Worm (Caenorhabditis elegans): ENCODE measurements around the gene lst-2.

Gene lst-2

ce11 chrX:4402854-4403253, 19.7 kb upstream of the lst-2 start, which contains the start of gene D1079.1:
Gene D1079.1, plus strand, starts transcription at chrX:4403154.
- no peak for TF ChIP-seq pha-4 (tag; optimal IDR thresholded peaks at IDR 0.05)
- TF ChIP-seq lin-13 (tag; optimal IDR thresholded peaks at IDR 0.05), result no peak
- TF ChIP-seq nhr-2 (tag; optimal IDR thresholded peaks at IDR 0.05), result no peak
- TF ChIP-seq nhr-12 (tag; optimal IDR thresholded peaks at IDR 0.05), result no peak
- TF ChIP-seq ztf-11 (tag; optimal IDR thresholded peaks at IDR 0.05), result no peak
- no peak for TF ChIP-seq nhr-28 (tag; optimal IDR thresholded peaks at IDR 0.05)
- TF ChIP-seq blmp-1 (tag; optimal IDR thresholded peaks at IDR 0.05), result no peak
- no peak for TF ChIP-seq snpc-4 (tag; optimal IDR thresholded peaks at IDR 0.05)
- no peak for TF ChIP-seq ham-2 (GFP tag; optimal IDR thresholded peaks at IDR 0.05)
- TF ChIP-seq ces-1 (GFP tag; optimal IDR thresholded peaks at IDR 0.05), result no peak
- TF ChIP-seq M03D4.4 (tag; optimal IDR thresholded peaks at IDR 0.05), result no peak
- no peak for TF ChIP-seq drap-1 (GFP tag; optimal IDR thresholded peaks at IDR 0.05)
- TF ChIP-seq mep-1 (tag; optimal IDR thresholded peaks at IDR 0.05), result no peak
- no peak for TF ChIP-seq sem-2 (GFP tag; optimal IDR thresholded peaks at IDR 0.05)
- TF ChIP-seq zip-8 (tag; optimal IDR thresholded peaks at IDR 0.05), result no peak
- TF ChIP-seq flh-1 (GFP tag; optimal IDR thresholded peaks at IDR 0.05), result no peak
- no peak for TF ChIP-seq nhr-76 (tag; optimal IDR thresholded peaks at IDR 0.05)
- TF ChIP-seq sptf-1 (tag; optimal IDR thresholded peaks at IDR 0.05), result no peak
- TF ChIP-seq unc-120 (tag; optimal IDR thresholded peaks at IDR 0.05; ENCODE audit: poor library complexity, severe bottlenecking), result no peak
- no peak for TF ChIP-seq unc-62 (GFP tag; optimal IDR thresholded peaks at IDR 0.05)

DNA sequence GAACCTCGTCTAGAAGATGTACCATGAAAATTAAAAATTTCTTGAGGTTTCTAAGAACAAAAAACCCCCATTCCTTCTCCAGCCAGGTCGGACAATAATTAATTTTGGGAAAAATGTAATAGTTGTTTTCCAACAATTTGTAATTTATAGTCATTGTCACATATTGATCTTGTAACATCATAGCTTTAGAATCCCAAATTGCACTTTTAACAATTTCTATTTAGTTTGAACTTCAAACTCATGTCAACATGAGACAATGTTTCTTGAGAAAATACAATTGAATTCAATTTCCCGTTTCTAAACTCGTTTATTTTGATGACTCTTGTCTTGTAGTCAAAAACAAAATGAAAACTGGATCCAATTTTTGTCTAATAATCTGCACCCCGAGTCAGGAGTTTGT, 17.1 kb upstream of the lst-2 start:
- no peak for TF ChIP-seq zip-8 (tag; optimal IDR thresholded peaks at IDR 0.05)
- no peak for TF ChIP-seq elt-1 (tag; optimal IDR thresholded peaks at IDR 0.05; ENCODE audit: borderline replicate concordance, insufficient read depth)
- no peak for TF ChIP-seq ceh-39 (tag; optimal IDR thresholded peaks at IDR 0.05)
- TF ChIP-seq ham-2 (GFP tag; optimal IDR thresholded peaks at IDR 0.05), result no peak
- TF ChIP-seq ztf-11 (tag; optimal IDR thresholded peaks at IDR 0.05), result no peak
- no peak for TF ChIP-seq mep-1 (tag; optimal IDR thresholded peaks at IDR 0.05)
- TF ChIP-seq nhr-76 (tag; optimal IDR thresholded peaks at IDR 0.05), result no peak

ce11 chrX:4397460-4397859, 14.3 kb upstream of the lst-2 start:
- no peak for TF ChIP-seq ces-1 (GFP tag; optimal IDR thresholded peaks at IDR 0.05)
- TF ChIP-seq cnd-1 (tag; optimal IDR thresholded peaks at IDR 0.05), result no peak
- TF ChIP-seq sptf-1 (tag; optimal IDR thresholded peaks at IDR 0.05), result no peak
- TF ChIP-seq nhr-76 (tag; optimal IDR thresholded peaks at IDR 0.05), result no peak
- no peak for TF ChIP-seq ceh-39 (tag; optimal IDR thresholded peaks at IDR 0.05)
- no peak for TF ChIP-seq tbx-8 (GFP tag; optimal IDR thresholded peaks at IDR 0.05)
- no peak for TF ChIP-seq flh-1 (GFP tag; optimal IDR thresholded peaks at IDR 0.05)
- no peak for TF ChIP-seq pha-4 (tag; optimal IDR thresholded peaks at IDR 0.05)

- TF ChIP-seq elt-3 (tag; optimal IDR thresholded peaks at IDR 0.05) (peak; percentile 29), ceh-43 (GFP tag; optimal IDR thresholded peaks at IDR 0.05) (no peak), nhr-2 (tag; optimal IDR thresholded peaks at IDR 0.05) (no peak), sem-2 (GFP tag; optimal IDR thresholded peaks at IDR 0.05) (no peak), ham-2 (GFP tag; optimal IDR thresholded peaks at IDR 0.05) (peak; percentile 67), lsy-2 (tag; optimal IDR thresholded peaks at IDR 0.05) (peak; percentile 44), mep-1 (tag; optimal IDR thresholded peaks at IDR 0.05) (peak; percentile 45), pha-4 (tag; optimal IDR thresholded peaks at IDR 0.05) (peak; percentile 33), nhr-12 (tag; optimal IDR thresholded peaks at IDR 0.05) (no peak), nhr-28 (tag; optimal IDR thresholded peaks at IDR 0.05) (no peak), bed-3 (GFP tag; optimal IDR thresholded peaks at IDR 0.05) (no peak), elt-1 (tag; optimal IDR thresholded peaks at IDR 0.05; ENCODE audit: borderline replicate concordance, insufficient read depth) (no peak), ztf-11 (tag; optimal IDR thresholded peaks at IDR 0.05) (no peak), ceh-39 (tag; optimal IDR thresholded peaks at IDR 0.05) (peak; percentile 24), snpc-4 (tag; optimal IDR thresholded peaks at IDR 0.05) (no peak), cnd-1 (tag; optimal IDR thresholded peaks at IDR 0.05) (peak; percentile 27), blmp-1 (tag; optimal IDR thresholded peaks at IDR 0.05) (no peak), drap-1 (GFP tag; optimal IDR thresholded peaks at IDR 0.05) (peak; percentile 56), nhr-237 (tag; optimal IDR thresholded peaks at IDR 0.05) (peak; percentile 44), lin-13 (tag; optimal IDR thresholded peaks at IDR 0.05) (no peak), flh-1 (GFP tag; optimal IDR thresholded peaks at IDR 0.05) (no peak), unc-39 (tag; optimal IDR thresholded peaks at IDR 0.05) (no peak), sptf-1 (tag; optimal IDR thresholded peaks at IDR 0.05) (peak; percentile 33), M03D4.4 (tag; optimal IDR thresholded peaks at IDR 0.05) (no peak), zip-8 (tag; optimal IDR thresholded peaks at IDR 0.05) (no peak), hlh-1 (tag; optimal IDR thresholded peaks at IDR 0.05) (peak; percentile 26)
Measured at ce11 chrX:4395073-4395850, 12.1 kb upstream of the lst-2 start.
